Worm (Caenorhabditis elegans): ENCODE results near the gene F54F12.2.

ce11 chrIII:13061734-13062133 is 21.9 kb downstream of the F54F12.2 start:
- no peak for TF ChIP-seq egl-27 (tag; optimal IDR thresholded peaks at IDR 0.05)
- no peak for TF ChIP-seq snpc-4 (tag; optimal IDR thresholded peaks at IDR 0.05)
- no peak for TF ChIP-seq ceh-82 (tag; optimal IDR thresholded peaks at IDR 0.05)
- no peak for TF ChIP-seq skn-1 (tag; optimal IDR thresholded peaks at IDR 0.05)
- no peak for TF ChIP-seq nhr-11 (tag; optimal IDR thresholded peaks at IDR 0.05)
